Worm (Caenorhabditis elegans) whole organism, young adult: ENCODE results near the gene srw-79.

Source experiments
- B0035.1 ChIP-seq: sonication (generic microtip); optimal IDR thresholded peaks from 2 replicates; lab custom pipeline; 2016; ENCODE audit warnings: missing genetic modification characterization, mild to moderate bottlenecking, missing compliant biosample characterization, missing genotype, missing genetic modification reagents
- B0261.1 ChIP-seq: sonication (generic microtip); optimal IDR thresholded peaks from 2 replicates; lab custom pipeline; 2016; ENCODE audit warnings: mild to moderate bottlenecking, missing genetic modification characterization, moderate library complexity, missing compliant biosample characterization
- B0336.3 ChIP-seq: fragments of 200-800 bp; sonication (Bioruptor generic); IDR thresholded peaks from 2 replicates; pipeline ENCODE4 v1.3.6; 2022; ENCODE audit warnings: missing genetic modification characterization, missing compliant biosample characterization
- C17E4.6 ChIP-seq: fragments of 200-800 bp; sonication (Bioruptor generic); IDR thresholded peaks from 2 replicates; pipeline ENCODE4 v1.3.6; 2022; ENCODE audit warnings: missing genetic modification reagents, missing genetic modification characterization, missing compliant biosample characterization
- D2030.7 ChIP-seq: fragments of 200-800 bp; sonication (Bioruptor generic); IDR thresholded peaks from 2 replicates; pipeline ENCODE4 v1.3.6; 2022; ENCODE audit warnings: missing genetic modification reagents, missing genetic modification characterization, missing compliant biosample characterization
- F23B12.7 ChIP-seq: sonication (generic microtip); optimal IDR thresholded peaks from 2 replicates; lab custom pipeline; 2017; ENCODE audit warnings: missing genetic modification characterization, mild to moderate bottlenecking, missing compliant biosample characterization, antibody characterized with exemption, moderate library complexity; ENCODE audit not compliant: insufficient read depth
- F39B2.1 ChIP-seq: fragments of 200-800 bp; sonication (Bioruptor generic); IDR thresholded peaks from 2 replicates; pipeline ENCODE4 v1.3.6; 2022; ENCODE audit warnings: missing genetic modification reagents, missing genetic modification characterization, missing compliant biosample characterization
- F49E8.2 ChIP-seq: sonication (generic microtip); optimal IDR thresholded peaks from 3 replicates; lab custom pipeline; 2017; ENCODE audit warnings: missing genetic modification characterization, mild to moderate bottlenecking, missing compliant biosample characterization, antibody characterized with exemption, moderate library complexity; ENCODE audit not compliant: insufficient read depth
- K11D2.4 ChIP-seq: fragments of 200-800 bp; sonication (Bioruptor generic); IDR thresholded peaks from 2 replicates; pipeline ENCODE4 v1.3.6; 2022; ENCODE audit warnings: missing genetic modification reagents, missing genetic modification characterization, missing compliant biosample characterization
- K12H6.12 ChIP-seq: fragments of 200-800 bp; sonication (Bioruptor generic); optimal IDR thresholded peaks from 2 replicates; lab custom pipeline; 2018; ENCODE audit warnings: mild to moderate bottlenecking, missing genetic modification characterization, missing compliant biosample characterization
- Y53F4B.3 ChIP-seq: fragments of 200-800 bp; sonication (Bioruptor generic); IDR thresholded peaks from 2 replicates; pipeline ENCODE4 v1.3.6; 2022; ENCODE audit warnings: missing genetic modification reagents, missing genetic modification characterization, missing compliant biosample characterization
- Y79H2A.3 ChIP-seq: fragments of 200-800 bp; sonication (Bioruptor generic); conservative IDR thresholded peaks from 2 replicates; pipeline ENCODE4 v1.3.6; 2022; ENCODE audit warnings: missing genetic modification reagents, missing genetic modification characterization, missing compliant biosample characterization
- atf-7 ChIP-seq: sonication (generic microtip); optimal IDR thresholded peaks from 2 replicates; lab custom pipeline; 2017; ENCODE audit warnings: mild to moderate bottlenecking, missing genetic modification characterization, missing compliant biosample characterization
- attf-5 ChIP-seq: fragments of 200-800 bp; sonication (Bioruptor generic); optimal IDR thresholded peaks from 2 replicates; lab custom pipeline; 2018; ENCODE audit warnings: mild to moderate bottlenecking, missing genetic modification characterization, missing compliant biosample characterization
- attf-6 ChIP-seq: fragments of 200-800 bp; sonication (Bioruptor generic); IDR thresholded peaks from 2 replicates; pipeline ENCODE4 v1.3.6; 2022; ENCODE audit warnings: missing genetic modification reagents, missing genetic modification characterization, missing compliant biosample characterization
- bed-1 ChIP-seq: fragments of 200-800 bp; sonication (Bioruptor generic); IDR thresholded peaks from 2 replicates; pipeline ENCODE4 v1.3.6; 2022; ENCODE audit warnings: missing genetic modification reagents, missing genetic modification characterization, missing compliant biosample characterization
- bed-2 ChIP-seq: fragments of 200-800 bp; sonication (Bioruptor generic); IDR thresholded peaks from 2 replicates; pipeline ENCODE4 v1.3.6; 2022; ENCODE audit warnings: missing genetic modification reagents, missing genetic modification characterization, missing compliant biosample characterization
- cebp-2 ChIP-seq: fragments of 200-800 bp; sonication (Bioruptor generic); IDR thresholded peaks from 2 replicates; pipeline ENCODE4 v1.3.6; 2022; ENCODE audit warnings: missing genetic modification characterization, missing compliant biosample characterization
- ceh-58 ChIP-seq: fragments of 200-800 bp; sonication (Bioruptor generic); IDR thresholded peaks from 2 replicates; pipeline ENCODE4 v1.3.6; 2022; ENCODE audit warnings: missing genetic modification characterization, missing compliant biosample characterization
- ceh-91 ChIP-seq: fragments of 200-800 bp; sonication (Bioruptor generic); IDR thresholded peaks from 2 replicates; pipeline ENCODE4 v1.3.6; 2022; ENCODE audit warnings: missing genetic modification reagents, missing genetic modification characterization, missing compliant biosample characterization
- dpff-1 ChIP-seq: sonication (generic microtip); optimal IDR thresholded peaks from 2 replicates; lab custom pipeline; 2017; ENCODE audit warnings: mild to moderate bottlenecking, missing genetic modification characterization, missing compliant biosample characterization
- egl-18 ChIP-seq: fragments of 200-800 bp; sonication (Bioruptor generic); IDR thresholded peaks from 2 replicates; pipeline ENCODE4 v1.3.6; 2022; ENCODE audit warnings: missing genetic modification reagents, missing genetic modification characterization, missing compliant biosample characterization
- egrh-3 ChIP-seq: fragments of 200-800 bp; sonication (Bioruptor generic); IDR thresholded peaks from 2 replicates; pipeline ENCODE4 v1.3.6; 2022; ENCODE audit warnings: missing genetic modification reagents, missing genetic modification characterization, missing compliant biosample characterization
- ekl-4 ChIP-seq: fragments of 200-800 bp; sonication (Bioruptor generic); IDR thresholded peaks from 2 replicates; pipeline ENCODE4 v1.3.6; 2022; ENCODE audit warnings: missing genetic modification reagents, missing genetic modification characterization, missing compliant biosample characterization
- him-1 ChIP-seq: sonication (generic microtip); optimal IDR thresholded peaks from 2 replicates; lab custom pipeline; 2016; ENCODE audit warnings: missing genotype, missing genetic modification reagents, missing genetic modification characterization, missing compliant biosample characterization
- hmg-1.2 ChIP-seq: fragments of 200-800 bp; sonication (Bioruptor generic); IDR thresholded peaks from 2 replicates; pipeline ENCODE4 v1.3.6; 2022; ENCODE audit warnings: missing genetic modification reagents, missing genetic modification characterization, missing compliant biosample characterization
- hsf-1 ChIP-seq: fragments of 200-800 bp; sonication (Bioruptor generic); IDR thresholded peaks from 2 replicates; pipeline ENCODE4 v1.3.6; 2022; ENCODE audit warnings: missing genetic modification reagents, missing genetic modification characterization, missing compliant biosample characterization
- let-526 ChIP-seq: fragments of 200-800 bp; sonication (Bioruptor generic); IDR thresholded peaks from 2 replicates; pipeline ENCODE4 v1.3.6; 2022; ENCODE audit warnings: missing genetic modification reagents, missing genetic modification characterization, missing compliant biosample characterization
- lin-35 ChIP-seq, 3 experiments: fragments of 150-350 bp in 2 of 3; sonication (generic microtip) in 1 of 3; optimal IDR thresholded peaks; 2 replicates each; lab custom pipeline; 2014 to 2018; ENCODE audit warnings: missing biosample characterization in 3 of 3, missing genetic modification characterization in 3 of 3, missing genetic modification reagents in 3 of 3
- lir-1 ChIP-seq: fragments of 200-800 bp; sonication (Bioruptor generic); conservative IDR thresholded peaks from 2 replicates; pipeline ENCODE4 v1.3.6; 2022; ENCODE audit warnings: missing genetic modification reagents, missing genetic modification characterization, missing compliant biosample characterization
- madf-10 ChIP-seq: sonication (generic microtip); optimal IDR thresholded peaks from 2 replicates; lab custom pipeline; 2016; ENCODE audit warnings: mild to moderate bottlenecking, missing genetic modification characterization, missing compliant biosample characterization
- nhr-179 ChIP-seq: sonication (generic microtip); optimal IDR thresholded peaks from 2 replicates; lab custom pipeline; 2016; ENCODE audit warnings: mild to moderate bottlenecking, missing genetic modification characterization, missing compliant biosample characterization
- nhr-27 ChIP-seq: fragments of 200-800 bp; sonication (Bioruptor generic); optimal IDR thresholded peaks from 2 replicates; lab custom pipeline; 2018; ENCODE audit warnings: mild to moderate bottlenecking, missing genetic modification characterization, moderate library complexity, missing compliant biosample characterization
- pbrm-1 ChIP-seq: fragments of 200-800 bp; sonication (Bioruptor generic); IDR thresholded peaks from 2 replicates; pipeline ENCODE4 v1.3.6; 2022; ENCODE audit warnings: missing genetic modification reagents, missing genetic modification characterization, missing compliant biosample characterization
- rpc-1 ChIP-seq, 2 experiments: fragments of 150-350 bp in 1 of 2; sonication (generic microtip) in 1 of 2; optimal IDR thresholded peaks; 2 replicates each; lab custom pipeline; 2014 to 2018; ENCODE audit warnings: missing biosample characterization in 1 of 2, missing genetic modification characterization in 1 of 2, missing genetic modification reagents in 1 of 2, missing genotype in 1 of 2
- sdz-38 ChIP-seq: sonication (generic microtip); optimal IDR thresholded peaks from 2 replicates; lab custom pipeline; 2016; ENCODE audit warnings: missing genotype, missing genetic modification characterization, missing compliant biosample characterization
- snpc-1.1 ChIP-seq: sonication (generic microtip); optimal IDR thresholded peaks from 2 replicates; lab custom pipeline; 2017; ENCODE audit warnings: missing genetic modification characterization, mild to moderate bottlenecking, missing compliant biosample characterization, antibody characterized with exemption, moderate library complexity, missing genotype, missing genetic modification reagents; ENCODE audit not compliant: insufficient read depth
- tlf-1 ChIP-seq: fragments of 200-800 bp; sonication (Bioruptor generic); optimal IDR thresholded peaks from 2 replicates; lab custom pipeline; 2018; ENCODE audit warnings: mild to moderate bottlenecking, missing genetic modification characterization, missing compliant biosample characterization
- unc-130 ChIP-seq: sonication (generic microtip); optimal IDR thresholded peaks from 2 replicates; lab custom pipeline; 2016; ENCODE audit warnings: missing genetic modification reagents, missing genetic modification characterization, missing compliant biosample characterization
- zfh-2 ChIP-seq: fragments of 200-800 bp; sonication (Bioruptor generic); conservative IDR thresholded peaks from 2 replicates; pipeline ENCODE4 v1.3.6; 2022; ENCODE audit warnings: missing genetic modification reagents, missing genetic modification characterization, missing compliant biosample characterization
- ztf-18 ChIP-seq: sonication (generic microtip); optimal IDR thresholded peaks from 2 replicates; lab custom pipeline; 2016; ENCODE audit warnings: missing genotype, mild to moderate bottlenecking, missing genetic modification characterization, missing compliant biosample characterization
- ztf-22 ChIP-seq: fragments of 200-800 bp; sonication (Bioruptor generic); optimal IDR thresholded peaks from 2 replicates; lab custom pipeline; 2018; ENCODE audit warnings: mild to moderate bottlenecking, missing genetic modification characterization, moderate library complexity, missing compliant biosample characterization
- ztf-3 ChIP-seq: fragments of 200-800 bp; sonication (Bioruptor generic); optimal IDR thresholded peaks from 2 replicates; lab custom pipeline; 2018; ENCODE audit warnings: mild to moderate bottlenecking, missing genetic modification characterization, missing compliant biosample characterization
- ztf-6 ChIP-seq: fragments of 200-800 bp; sonication (Bioruptor generic); IDR thresholded peaks from 2 replicates; pipeline ENCODE4 v1.3.6; 2022; ENCODE audit warnings: missing genetic modification reagents, missing genetic modification characterization, missing compliant biosample characterization

Gene srw-79

DNA sequence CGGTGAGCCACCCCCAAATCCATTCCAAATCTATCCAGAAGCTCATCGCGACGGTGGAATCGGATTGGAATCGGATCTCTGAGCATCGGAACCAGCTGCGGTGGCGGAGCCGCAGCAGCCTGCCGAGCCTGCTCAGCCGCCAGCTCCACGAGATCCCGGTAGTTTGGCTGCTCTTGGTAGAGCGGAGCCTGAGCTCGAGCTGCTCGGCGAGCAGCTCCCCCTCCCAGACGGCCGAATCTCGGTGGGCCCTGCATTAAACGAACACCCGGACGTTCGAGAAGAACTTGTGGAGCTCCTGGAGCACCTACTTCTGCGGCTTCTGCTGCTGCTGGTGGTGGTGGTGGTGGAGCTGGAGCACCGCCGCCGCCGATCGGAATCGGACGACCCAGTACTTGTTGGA, 42.8 kb upstream of the srw-79 start:
- TF ChIP-seq sdz-38 (tag; lab: Kevin White, UChicago) (no peak), zfh-2 (GFP tag; lab: Robert Waterston, UW) (peak; percentile 78; the same call in 1 of the 2 replicates), bed-2 (GFP tag; lab: Robert Waterston, UW) (no peak), ceh-58 (GFP tag; lab: Robert Waterston, UW) (no peak), nhr-179 (tag; lab: Kevin White, UChicago) (no peak), K12H6.12 (no peak), egrh-3 (GFP tag; lab: Robert Waterston, UW) (peak; percentile 97), ztf-22 (GFP tag; lab: Kevin White, UChicago) (no peak), him-1 (tag; lab: Kevin White, UChicago) (no peak), D2030.7 (GFP tag; lab: Robert Waterston, UW) (no peak), let-526 (no peak), F39B2.1 (GFP tag; lab: Robert Waterston, UW) (no peak), lir-1 (GFP tag; lab: Robert Waterston, UW) (no peak)
- TF ChIP-seq, all 124 proteins: peak for 2

DNA sequence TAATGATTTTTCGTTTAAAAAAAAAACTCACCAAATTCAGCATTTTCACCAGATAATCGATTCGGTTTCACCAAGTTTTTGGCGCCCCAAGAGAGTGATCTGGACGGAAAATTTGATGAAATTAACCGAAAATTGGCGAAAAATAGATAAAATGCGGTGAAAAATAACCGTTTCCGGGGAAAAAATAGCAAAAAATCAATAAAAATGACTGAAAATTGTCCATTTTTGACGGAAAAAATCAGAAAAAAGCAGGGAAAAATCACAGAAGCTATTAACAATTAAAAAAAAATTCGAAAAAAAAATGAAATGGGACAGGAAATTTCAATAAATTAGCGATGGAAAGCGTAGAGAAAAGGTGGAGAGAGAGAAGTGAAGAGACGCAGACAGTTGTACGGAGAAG, 33.0 kb upstream of the srw-79 start, which contains the start of gene ubc-15:
Gene ubc-15 (minus strand): TSS at position 101 of the 400 bp plus-strand sequence.
- TF ChIP-seq hmg-1.2 (GFP tag; lab: Robert Waterston, UW): peak; percentile 15; the same call in 1 of the 2 replicates
- TF ChIP-seq atf-7: peak; percentile 37
- TF ChIP-seq lin-35 (GFP tag; optimal IDR thresholded peaks at IDR 0.05; lab: Kevin White, UChicago): no peak

DNA sequence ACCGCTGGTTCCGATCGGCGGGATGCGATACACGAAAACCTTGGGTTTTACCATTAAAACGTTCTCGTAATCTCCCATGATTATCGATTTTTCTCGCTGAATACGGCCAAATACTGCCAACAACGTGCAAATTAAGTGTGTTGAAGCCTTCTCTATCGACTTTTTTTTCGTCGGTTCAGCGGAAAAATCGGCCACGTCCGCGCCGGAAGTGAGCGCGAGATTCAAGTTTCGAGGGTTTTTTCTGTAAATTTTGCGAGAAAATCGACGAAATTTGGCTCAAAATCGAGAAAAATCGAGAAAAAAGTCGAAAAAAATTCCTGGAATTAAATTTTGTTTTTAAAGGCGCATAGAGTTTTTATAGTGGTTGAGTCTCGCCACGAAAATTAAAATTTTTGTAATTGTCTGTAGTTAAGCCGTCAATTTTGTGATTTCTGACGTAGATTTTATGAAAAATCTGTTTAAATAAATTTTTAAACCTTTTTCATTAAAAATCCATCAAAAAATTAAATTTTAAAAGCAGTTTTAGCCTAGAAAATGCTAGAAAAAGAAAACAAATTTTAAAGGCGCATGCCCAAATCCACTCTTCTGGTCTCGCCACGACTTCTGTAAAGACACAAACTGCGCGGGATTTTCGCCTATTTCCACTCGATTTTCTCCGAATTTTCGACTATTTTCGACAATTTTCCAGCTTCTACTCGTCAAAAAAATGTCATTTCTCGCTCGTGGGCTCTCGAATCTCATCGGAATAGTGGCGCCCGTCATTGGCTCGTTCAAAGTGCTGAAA, 27.3 kb upstream of the srw-79 start, which contains the start of the genes ncap-1 and Y110A2AR.1:
Gene ncap-1 (minus strand): TSS at position 241 of the 784 bp plus-strand sequence.
Gene Y110A2AR.1 (plus strand): TSS at position 637 of the 784 bp plus-strand sequence.
- TF ChIP-seq madf-10 (tag; lab: Kevin White, UChicago): no peak
- TF ChIP-seq hsf-1 (GFP tag; lab: Robert Waterston, UW): no peak
- no peak for TF ChIP-seq F23B12.7 (tag; lab: Kevin White, UChicago)
- no peak for TF ChIP-seq B0261.1 (tag; lab: Kevin White, UChicago)
- TF ChIP-seq nhr-27 (tag; lab: Kevin White, UChicago): no peak
- no peak for TF ChIP-seq sdz-38 (tag; lab: Kevin White, UChicago)
- peak; percentile 87 for TF ChIP-seq ceh-91 (GFP tag; lab: Robert Waterston, UW)
- no peak for TF ChIP-seq attf-6 (GFP tag; lab: Robert Waterston, UW)
- no peak for TF ChIP-seq attf-5 (GFP tag; lab: Kevin White, UChicago)
- TF ChIP-seq B0336.3: peak; percentile 57; the same call in 1 of the 2 replicates
- no peak for TF ChIP-seq Y79H2A.3 (GFP tag; lab: Robert Waterston, UW)
- no peak for TF ChIP-seq B0035.1 (tag; lab: Kevin White, UChicago)
- peak; percentile 4 for TF ChIP-seq snpc-1.1
- no peak for TF ChIP-seq ztf-18 (tag; lab: Kevin White, UChicago)
- TF ChIP-seq tlf-1 (GFP tag; lab: Kevin White, UChicago): no peak
- peak; percentile 45 for TF ChIP-seq unc-130 (GFP tag; lab: Kevin White, UChicago)
- TF ChIP-seq Y53F4B.3 (GFP tag; lab: Robert Waterston, UW): no peak
- TF ChIP-seq C17E4.6: no peak
- TF ChIP-seq let-526: no peak
- no peak for TF ChIP-seq egl-18 (GFP tag; lab: Robert Waterston, UW)
- no peak for TF ChIP-seq rpc-1 (optimal IDR thresholded peaks at IDR 0.05; lab: Kevin White, UChicago)
- no peak for TF ChIP-seq rpc-1 (tag; optimal IDR thresholded peaks at IDR 0.05; lab: Kevin White, UChicago)
- TF ChIP-seq pbrm-1 (GFP tag; lab: Robert Waterston, UW): no peak
- TF ChIP-seq bed-1 (GFP tag; lab: Robert Waterston, UW): no peak
- TF ChIP-seq ztf-6 (GFP tag; lab: Robert Waterston, UW): no peak
- no peak for TF ChIP-seq K11D2.4
- no peak for TF ChIP-seq F49E8.2 (tag; lab: Kevin White, UChicago)
- TF ChIP-seq cebp-2: no peak
- TF ChIP-seq ekl-4 (GFP tag; lab: Robert Waterston, UW): no peak; the same call in 1 of the 2 replicates
- TF ChIP-seq ztf-3: no peak
- no peak for TF ChIP-seq dpff-1 (tag; lab: Kevin White, UChicago)
